Worm (Caenorhabditis elegans): ENCODE measurements around the gene lap-2.

The lap-2 gene

DNA sequence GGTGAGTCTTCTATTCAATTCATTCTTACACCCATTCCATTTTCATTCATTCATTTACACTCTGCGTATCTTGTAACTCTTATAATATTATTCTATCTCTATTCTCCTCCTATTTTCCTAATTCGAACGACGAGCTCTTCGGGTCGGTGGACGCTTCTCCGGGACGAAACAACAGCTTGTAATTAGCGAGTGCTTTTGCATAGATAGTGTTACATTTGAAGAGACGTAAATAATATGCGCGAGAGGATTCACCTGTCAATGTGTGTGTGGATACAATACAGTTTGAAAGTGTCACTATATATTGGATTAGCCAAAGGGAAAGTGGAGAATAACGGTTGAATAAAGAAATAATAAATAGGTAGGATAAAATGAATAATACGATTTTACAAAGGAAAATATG is 22.9 kb upstream of the lap-2 start:
- TF ChIP-seq ztf-28 (GFP tag; IDR thresholded peaks at IDR 0.05): no peak
- no peak for TF ChIP-seq lsl-1 (GFP tag; optimal IDR thresholded peaks at IDR 0.05)
- TF ChIP-seq akir-1 (GFP tag; optimal IDR thresholded peaks at IDR 0.05): no peak
- no peak for TF ChIP-seq K12H6.12 (tag; optimal IDR thresholded peaks at IDR 0.05)
- TF ChIP-seq Y67H2A.10 (GFP tag; conservative IDR thresholded peaks at IDR 0.05): no peak
- no peak for TF ChIP-seq tbx-9 (tag; optimal IDR thresholded peaks at IDR 0.05; ENCODE audit: borderline replicate concordance)
- TF ChIP-seq sea-2 (GFP tag; IDR thresholded peaks at IDR 0.05): no peak
- TF ChIP-seq egrh-3 (GFP tag; IDR thresholded peaks at IDR 0.05): no peak
- no peak for TF ChIP-seq sptf-2 (GFP tag; optimal IDR thresholded peaks at IDR 0.05)
- TF ChIP-seq F39B2.1 (GFP tag; IDR thresholded peaks at IDR 0.05): no peak
- TF ChIP-seq rpc-1 (optimal IDR thresholded peaks at IDR 0.05): no peak
- no peak for TF ChIP-seq rpc-1 (tag; optimal IDR thresholded peaks at IDR 0.05)
- no peak for TF ChIP-seq lsy-27 (tag; optimal IDR thresholded peaks at IDR 0.05; ENCODE audit: borderline replicate concordance, insufficient read depth)
- TF ChIP-seq ceh-79 (tag; optimal IDR thresholded peaks at IDR 0.05): no peak
- no peak for TF ChIP-seq bed-2 (GFP tag; IDR thresholded peaks at IDR 0.05)
- TF ChIP-seq pha-4 (tag; optimal IDR thresholded peaks at IDR 0.05): no peak
- no peak for TF ChIP-seq F57A8.1 (GFP tag; optimal IDR thresholded peaks at IDR 0.05)

DNA sequence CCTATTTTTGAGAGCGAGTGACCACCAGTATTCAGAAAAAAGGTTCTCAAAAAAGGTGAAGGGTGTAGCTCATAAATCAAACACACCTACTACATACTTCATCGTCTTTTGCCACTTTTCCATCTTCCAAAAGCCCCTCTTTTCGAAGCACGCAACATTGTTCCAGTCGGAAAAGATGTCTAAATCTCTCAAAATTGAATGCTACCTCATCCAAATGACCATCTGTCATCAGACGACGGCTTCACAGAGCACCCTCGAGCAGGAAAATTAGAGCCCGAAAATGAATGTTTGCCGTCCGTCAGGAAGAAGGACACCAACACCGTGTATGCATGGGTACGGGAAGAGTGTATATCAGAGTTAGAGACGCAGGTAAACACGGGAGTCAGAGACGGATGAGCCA is 22.0 kb upstream of the lap-2 start:
- TF ChIP-seq attf-6 (GFP tag; IDR thresholded peaks at IDR 0.05): no peak
- TF ChIP-seq ceh-58 (GFP tag; IDR thresholded peaks at IDR 0.05): no peak
- no peak for TF ChIP-seq madf-3 (GFP tag; IDR thresholded peaks at IDR 0.05)
- TF ChIP-seq die-1 (tag; optimal IDR thresholded peaks at IDR 0.05): no peak
- TF ChIP-seq F57C9.4 (tag; optimal IDR thresholded peaks at IDR 0.05): no peak

DNA sequence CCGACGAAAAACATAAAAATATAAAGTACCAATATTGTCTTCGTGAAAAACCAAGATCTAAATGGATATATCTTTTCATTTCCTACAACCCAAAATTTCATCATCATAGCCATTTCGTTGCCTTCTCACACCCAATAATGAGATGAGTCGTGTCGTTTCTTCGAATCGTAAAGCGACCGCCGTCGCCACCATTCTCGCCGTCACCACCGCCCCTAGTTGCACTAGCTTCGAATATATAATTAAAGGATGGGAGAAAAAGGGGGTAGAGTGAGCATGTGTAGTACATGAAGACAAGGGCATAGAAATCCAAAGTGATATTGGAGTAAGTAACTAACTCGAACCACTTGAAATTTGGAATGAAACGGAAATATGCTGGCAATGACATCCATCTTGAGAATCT is 21.2 kb upstream of the lap-2 start:
- TF ChIP-seq ZK185.1 (tag; optimal IDR thresholded peaks at IDR 0.05; ENCODE audit: poor library complexity, severe bottlenecking) (no peak), F49E8.2 (tag; optimal IDR thresholded peaks at IDR 0.05; ENCODE audit: insufficient read depth) (no peak)

DNA sequence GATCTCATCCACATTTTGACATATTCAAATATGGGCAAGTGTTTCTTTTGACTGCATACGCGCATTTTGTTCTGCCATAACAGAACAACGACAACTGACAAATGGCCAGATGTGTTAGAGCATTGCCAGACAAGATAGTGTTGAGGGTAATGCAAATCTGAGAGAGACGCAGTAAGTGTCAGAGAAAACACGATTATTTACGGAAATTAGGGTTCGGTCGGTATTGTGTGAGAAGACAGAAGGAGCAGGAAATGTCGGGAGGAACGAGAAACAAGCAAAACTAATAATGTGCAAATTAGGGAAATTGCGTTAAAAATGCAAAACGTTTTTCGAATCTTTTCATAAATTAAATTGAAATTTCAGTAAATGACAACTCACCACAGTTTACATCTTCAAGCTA is 19.0 kb upstream of the lap-2 start:
- TF ChIP-seq egrh-3 (GFP tag; IDR thresholded peaks at IDR 0.05): no peak
- no peak for TF ChIP-seq madf-6 (GFP tag; IDR thresholded peaks at IDR 0.05)
- TF ChIP-seq F57C9.4 (tag; optimal IDR thresholded peaks at IDR 0.05): no peak

DNA sequence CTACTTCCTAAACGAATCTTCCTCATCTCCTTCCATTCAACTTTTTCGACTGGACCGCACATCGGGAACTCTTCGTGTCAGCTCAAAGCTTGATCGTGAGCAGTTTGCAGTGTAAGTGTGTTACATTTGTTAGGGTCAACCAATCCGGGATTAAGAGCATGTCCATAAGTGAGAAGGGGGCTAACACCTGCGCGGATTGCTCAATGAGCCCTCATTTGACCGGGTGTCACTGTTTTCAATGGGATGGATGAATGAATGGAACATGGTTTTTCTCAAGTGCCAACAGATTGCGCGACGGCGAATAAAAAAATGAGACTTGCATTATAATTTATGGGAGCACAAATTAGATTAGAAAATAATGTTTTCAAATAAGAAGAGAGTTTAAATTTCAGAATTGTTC is 18.2 kb upstream of the lap-2 start:
- no peak for TF ChIP-seq attf-6 (GFP tag; IDR thresholded peaks at IDR 0.05)
- 0 out of 2 replicates have a peak, but pooled peaks have one; percentile 21 for TF ChIP-seq ceh-58 (GFP tag; IDR thresholded peaks at IDR 0.05)
- TF ChIP-seq F23B12.7 (tag; optimal IDR thresholded peaks at IDR 0.05; ENCODE audit: insufficient read depth): no peak
- 0 out of 2 replicates have a peak, but pooled peaks have one; percentile 20 for TF ChIP-seq ztf-28 (GFP tag; IDR thresholded peaks at IDR 0.05)

DNA sequence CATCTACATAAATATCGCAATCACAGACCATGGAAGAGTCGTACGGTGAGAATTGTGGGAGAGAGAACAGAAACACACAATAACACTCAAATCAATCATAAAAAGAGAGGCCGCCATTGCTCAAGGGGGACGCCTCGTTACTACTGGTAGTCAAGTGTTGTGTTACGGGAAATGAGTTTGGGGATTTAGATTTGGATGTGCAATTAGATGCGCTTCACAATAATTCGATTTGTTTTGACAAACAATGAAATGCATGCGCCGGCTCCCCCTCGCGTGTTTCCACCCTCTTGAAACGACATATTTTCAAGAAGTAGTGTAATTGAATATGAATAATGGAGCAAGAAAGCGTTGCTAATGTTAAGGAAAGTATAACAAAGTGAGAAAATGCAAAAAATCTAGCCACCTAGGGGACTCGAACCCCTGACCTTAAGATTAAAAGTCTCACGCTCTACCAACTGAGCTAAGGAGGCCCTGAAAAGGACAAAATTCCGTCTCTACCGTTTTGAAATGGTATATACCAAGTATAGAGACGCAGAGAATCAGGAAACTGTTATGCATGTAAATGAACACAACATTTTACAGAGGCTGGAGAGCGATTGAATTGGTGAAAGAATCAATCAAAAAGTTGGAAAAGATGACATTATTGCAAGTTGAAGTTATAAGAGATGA is 16.7 kb upstream of the lap-2 start:
- TF ChIP-seq Y56A3A.18 (GFP tag; IDR thresholded peaks at IDR 0.05) (no peak), die-1 (tag; optimal IDR thresholded peaks at IDR 0.05) (no peak), ztf-18 (tag; optimal IDR thresholded peaks at IDR 0.05) (peak; percentile 36), fkh-3 (tag; optimal IDR thresholded peaks at IDR 0.05) (no peak), rpc-1 (optimal IDR thresholded peaks at IDR 0.05) (peak; percentile 46), rpc-1 (tag; optimal IDR thresholded peaks at IDR 0.05) (peak; percentile 79), pha-4 (tag; optimal IDR thresholded peaks at IDR 0.05) (no peak), nfyb-1 (GFP tag; IDR thresholded peaks at IDR 0.05) (no peak), efl-1 (GFP tag; optimal IDR thresholded peaks at IDR 0.05) (no peak), tbp1 (GFP tag; optimal IDR thresholded peaks at IDR 0.05) (peak; percentile 84), hlh-26 (GFP tag; conservative IDR thresholded peaks at IDR 0.05) (no peak), snpc-1.1 (tag; optimal IDR thresholded peaks at IDR 0.05; ENCODE audit: insufficient read depth) (no peak), D2030.7 (GFP tag; IDR thresholded peaks at IDR 0.05) (peak; percentile 49), nfya-2 (GFP tag; IDR thresholded peaks at IDR 0.05) (no peak), cebp-1 (GFP tag; IDR thresholded peaks at IDR 0.05) (no peak), cebp-1 (tag; optimal IDR thresholded peaks at IDR 0.05) (no peak), ceh-27 (GFP tag; optimal IDR thresholded peaks at IDR 0.05) (no peak), nhr-80 (tag; optimal IDR thresholded peaks at IDR 0.05) (no peak)

Measured in whole organism, young adult.